Fruit fly (Drosophila melanogaster): ENCODE results near the gene CG5746.

- TF ChIP-seq vri (GFP tag; optimal IDR thresholded peaks at IDR 0.05) (no peak), CG34406 (GFP tag; optimal IDR thresholded peaks at IDR 0.05) (no peak), achi (GFP tag; optimal IDR thresholded peaks at IDR 0.05) (no peak), Eip75B (GFP tag; optimal IDR thresholded peaks at IDR 0.05) (no peak), Sox102F (GFP tag; optimal IDR thresholded peaks at IDR 0.05) (no peak), topi (GFP tag; optimal IDR thresholded peaks at IDR 0.05) (no peak), CG16779 (tag; optimal IDR thresholded peaks at IDR 0.05) (no peak), cyc (GFP tag; optimal IDR thresholded peaks at IDR 0.05) (no peak), CG4318 (GFP tag; optimal IDR thresholded peaks at IDR 0.05) (no peak)
Measured at dm6 chr3R:24390239-24390638, 41.6 kb upstream of the CG5746 start, which contains the start of the genes CG5768 and CG13615.

Measured in whole organism, prepupa.